Fruit fly (Drosophila melanogaster): ENCODE results near the gene CG17672.

CG17672 gene

DNA sequence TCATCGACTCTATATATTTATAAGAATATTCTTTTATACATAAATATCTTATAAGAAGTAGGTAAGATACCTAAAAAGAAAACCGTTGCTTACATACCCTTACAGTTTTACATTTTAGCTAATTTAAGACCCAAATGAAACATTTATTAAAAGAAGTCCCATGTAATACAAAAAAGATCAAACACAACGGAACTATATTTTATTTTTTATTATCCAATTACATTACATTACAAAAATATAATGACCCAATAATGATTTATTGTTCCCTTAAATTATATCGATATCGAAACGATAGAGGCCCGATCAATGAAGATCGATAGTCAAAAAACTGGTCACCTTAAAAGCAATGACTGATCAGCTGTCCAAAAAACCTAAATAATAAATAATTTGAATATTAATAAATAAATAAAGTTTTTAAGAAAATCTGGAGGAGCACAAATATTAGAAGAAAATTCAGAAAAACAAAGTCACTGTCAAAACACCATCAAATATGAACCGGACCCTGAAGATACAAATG is 20.8 kb upstream of the CG17672 start (continued):
- no peak for TF ChIP-seq Hr78 (GFP tag; optimal IDR thresholded peaks at IDR 0.05)
- TF ChIP-seq stwl (tag; optimal IDR thresholded peaks at IDR 0.05), result peak; percentile 82
- TF ChIP-seq CG11723 (GFP tag; optimal IDR thresholded peaks at IDR 0.05), result no peak
- no peak for TF ChIP-seq sc (optimal IDR thresholded peaks at IDR 0.05)
- no peak for TF ChIP-seq sc (GFP tag; optimal IDR thresholded peaks at IDR 0.05)
- TF ChIP-seq CG30403 (GFP tag; optimal IDR thresholded peaks at IDR 0.05), result no peak
- TF ChIP-seq CG9797 (GFP tag; optimal IDR thresholded peaks at IDR 0.05), result no peak
- TF ChIP-seq HmgZ (tag; optimal IDR thresholded peaks at IDR 0.05), result no peak
- TF ChIP-seq CG15479 (GFP tag; optimal IDR thresholded peaks at IDR 0.05), result no peak
- no peak for TF ChIP-seq pita (GFP tag; optimal IDR thresholded peaks at IDR 0.05)
- no peak for TF ChIP-seq CG10979 (tag; optimal IDR thresholded peaks at IDR 0.05)
- TF ChIP-seq Dip2 (GFP tag; IDR thresholded peaks at IDR 0.05), result no peak
- no peak for TF ChIP-seq sima (GFP tag; optimal IDR thresholded peaks at IDR 0.05)
- no peak for TF ChIP-seq CG7745 (tag; optimal IDR thresholded peaks at IDR 0.05)
- peak; percentile 24 for TF ChIP-seq CG17829 (tag; optimal IDR thresholded peaks at IDR 0.05)
- TF ChIP-seq CG10321 (GFP tag; IDR thresholded peaks at IDR 0.05), result no peak
- no peak for TF ChIP-seq Dip3 (GFP tag; optimal IDR thresholded peaks at IDR 0.05)
- TF ChIP-seq CG7839 (tag; optimal IDR thresholded peaks at IDR 0.05), result peak; percentile 13
- TF ChIP-seq Doc3 (GFP tag; IDR thresholded peaks at IDR 0.05; ENCODE audit: partially characterized antibody), result peak; percentile 69
- TF ChIP-seq jumu (GFP tag; optimal IDR thresholded peaks at IDR 0.05), result no peak
- TF ChIP-seq Elba2 (GFP tag; optimal IDR thresholded peaks at IDR 0.05), result no peak
- TF ChIP-seq eyg (GFP tag; optimal IDR thresholded peaks at IDR 0.05), result no peak
- peak; percentile 54; the same call in 2 of the 3 replicates for TF ChIP-seq vnd (GFP tag; IDR thresholded peaks at IDR 0.05; ENCODE audit: partially characterized antibody)
- TF ChIP-seq ranshi (GFP tag; IDR thresholded peaks at IDR 0.05), result peak; percentile 7; the same call in 1 of the 2 replicates
- no peak for TF ChIP-seq B-H1 (GFP tag; IDR thresholded peaks at IDR 0.05)
- no peak for TF ChIP-seq Hmx (GFP tag; optimal IDR thresholded peaks at IDR 0.05)
- TF ChIP-seq dimm (GFP tag; IDR thresholded peaks at IDR 0.05), result no peak
- TF ChIP-seq Sry-β (GFP tag; optimal IDR thresholded peaks at IDR 0.05), result no peak
- TF ChIP-seq gfzf (GFP tag; optimal IDR thresholded peaks at IDR 0.05), result peak; percentile 4
- TF ChIP-seq run (tag; optimal IDR thresholded peaks at IDR 0.05), result no peak
- no peak for TF ChIP-seq Rx (GFP tag; IDR thresholded peaks at IDR 0.05)
- TF ChIP-seq CG2712 (tag; optimal IDR thresholded peaks at IDR 0.05), result peak; percentile 47
- TF ChIP-seq mam (GFP tag; optimal IDR thresholded peaks at IDR 0.05), result no peak
- TF ChIP-seq NfI (GFP tag; optimal IDR thresholded peaks at IDR 0.05), result no peak
- no peak for TF ChIP-seq H15 (GFP tag; IDR thresholded peaks at IDR 0.05)
- TF ChIP-seq org-1 (GFP tag; optimal IDR thresholded peaks at IDR 0.05), result no peak
- TF ChIP-seq Neu2 (GFP tag; optimal IDR thresholded peaks at IDR 0.05; ENCODE audit: borderline replicate concordance), result no peak
- TF ChIP-seq fu2 (GFP tag; optimal IDR thresholded peaks at IDR 0.05), result no peak
- no peak for TF ChIP-seq Camta (GFP tag; optimal IDR thresholded peaks at IDR 0.05)
- no peak for TF ChIP-seq GATAe (GFP tag; conservative IDR thresholded peaks at IDR 0.05)
- no peak for TF ChIP-seq CG10959 (GFP tag; IDR thresholded peaks at IDR 0.05)
- no peak for TF ChIP-seq kni (GFP tag; optimal IDR thresholded peaks at IDR 0.05)
- TF ChIP-seq Side (GFP tag; optimal IDR thresholded peaks at IDR 0.05), result no peak
- TF ChIP-seq CG17361 (GFP tag; IDR thresholded peaks at IDR 0.05), result 0 out of 3 replicates have a peak, but pooled peaks have one; percentile 16
- TF ChIP-seq Mad (GFP tag; optimal IDR thresholded peaks at IDR 0.05), result no peak
- TF ChIP-seq Nf-YB (GFP tag; optimal IDR thresholded peaks at IDR 0.05), result no peak
- TF ChIP-seq CHES-1-like (GFP tag; optimal IDR thresholded peaks at IDR 0.05), result no peak
- TF ChIP-seq gcm (GFP tag; optimal IDR thresholded peaks at IDR 0.05), result no peak
- TF ChIP-seq fd102C (GFP tag; optimal IDR thresholded peaks at IDR 0.05), result no peak
- TF ChIP-seq Dll (GFP tag; IDR thresholded peaks at IDR 0.05; ENCODE audit: partially characterized antibody), result peak; percentile 78
- TF ChIP-seq CG11504 (tag; optimal IDR thresholded peaks at IDR 0.05), result no peak

Data from whole organism, embryonic.